Worm (Caenorhabditis elegans): Measurements from ENCODE around the gene ttbk-2.1.

- TF ChIP-seq ama-1 (optimal IDR thresholded peaks at IDR 0.05) (no peak), daf-16 (GFP tag; optimal IDR thresholded peaks at IDR 0.05) (no peak), daf-16 (tag; optimal IDR thresholded peaks at IDR 0.05) (no peak)
Observed at ce11 chrIV:5228619-5229018, 29.9 kb upstream of the ttbk-2.1 start, which contains the start of gene thn-6.

All from whole organism, L4 larva.